Fruit fly (Drosophila melanogaster) Kc167 (cell line): Measurements from ENCODE around the gene CG43339.

Experiments
- Myc ChIP-seq: fragments of >200 bp; optimal IDR thresholded peaks from 2 replicates; lab custom pipeline; 2017; ENCODE audit warnings: missing external identifiers
- Sin3A ChIP-seq: fragments of >200 bp; optimal IDR thresholded peaks from 2 replicates; lab custom pipeline; 2018; ENCODE audit warnings: missing external identifiers
- h ChIP-seq: fragments of >200 bp; optimal IDR thresholded peaks from 3 replicates; lab custom pipeline; 2018; ENCODE audit warnings: missing external identifiers
- insv ChIP-seq: fragments of >200 bp; optimal IDR thresholded peaks from 3 replicates; lab custom pipeline; 2018; ENCODE audit warnings: missing external identifiers
- psq ChIP-seq: fragments of >200 bp; optimal IDR thresholded peaks from 2 replicates; lab custom pipeline; 2017; ENCODE audit warnings: missing external identifiers
- ttk ChIP-seq: sonication (Bioruptor generic); optimal IDR thresholded peaks from 2 replicates; lab custom pipeline; 2017; ENCODE audit warnings: missing external identifiers

CG43339 gene

DNA sequence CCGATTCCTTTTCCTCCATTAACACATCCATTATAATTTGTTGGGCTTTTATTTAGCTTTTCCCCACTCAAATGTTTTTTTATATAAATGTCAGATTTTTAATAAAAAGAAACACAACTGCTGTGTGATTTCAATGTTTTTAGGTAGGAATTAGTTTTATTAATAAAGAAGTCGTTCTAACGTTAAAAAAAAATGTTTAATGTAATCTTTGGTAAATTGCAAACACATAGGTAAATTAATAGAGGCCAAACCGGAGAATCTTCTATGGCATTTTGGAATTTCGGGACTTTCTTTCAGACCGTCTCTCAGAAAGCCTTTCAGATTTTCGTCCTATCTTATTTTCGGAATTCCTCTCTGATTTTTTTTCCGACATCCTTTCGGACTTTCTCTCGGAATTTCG, at the start of gene CG43339:
CG43339 (minus strand) TSS at position 101 of the 400 bp plus-strand sequence.
- TF ChIP-seq insv (no peak), ttk (lab: Kevin White, UChicago) (no peak), h (no peak), psq (lab: Kevin White, UChicago) (no peak), Sin3A (lab: Kevin White, UChicago) (no peak), Myc (lab: Kevin White, UChicago) (no peak)

DNA sequence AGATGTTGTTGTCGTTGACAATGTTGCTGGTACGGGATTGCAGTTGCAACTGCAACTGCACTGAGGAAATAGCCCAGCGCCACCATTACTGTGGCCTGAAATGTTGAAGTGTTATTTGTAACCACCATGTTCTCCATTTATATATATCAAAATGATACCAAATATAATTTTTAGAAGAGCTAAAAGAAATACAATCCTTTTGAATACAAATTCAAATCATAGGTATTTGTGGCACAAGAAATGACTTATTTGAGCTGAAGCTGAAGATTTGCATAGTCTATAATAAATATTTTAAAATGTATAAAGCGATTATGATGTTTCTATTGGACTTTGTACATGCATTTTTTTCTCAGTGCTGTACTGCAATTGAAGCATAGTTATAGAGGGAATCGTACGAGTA, 46.5 kb upstream of the CG43339 start:
- TF ChIP-seq psq (lab: Kevin White, UChicago), result no peak
- TF ChIP-seq Sin3A (lab: Kevin White, UChicago), result no peak
- TF ChIP-seq Myc (lab: Kevin White, UChicago), result no peak
- TF ChIP-seq insv, result no peak
- no peak for TF ChIP-seq ttk (lab: Kevin White, UChicago)
- no peak for TF ChIP-seq h

DNA sequence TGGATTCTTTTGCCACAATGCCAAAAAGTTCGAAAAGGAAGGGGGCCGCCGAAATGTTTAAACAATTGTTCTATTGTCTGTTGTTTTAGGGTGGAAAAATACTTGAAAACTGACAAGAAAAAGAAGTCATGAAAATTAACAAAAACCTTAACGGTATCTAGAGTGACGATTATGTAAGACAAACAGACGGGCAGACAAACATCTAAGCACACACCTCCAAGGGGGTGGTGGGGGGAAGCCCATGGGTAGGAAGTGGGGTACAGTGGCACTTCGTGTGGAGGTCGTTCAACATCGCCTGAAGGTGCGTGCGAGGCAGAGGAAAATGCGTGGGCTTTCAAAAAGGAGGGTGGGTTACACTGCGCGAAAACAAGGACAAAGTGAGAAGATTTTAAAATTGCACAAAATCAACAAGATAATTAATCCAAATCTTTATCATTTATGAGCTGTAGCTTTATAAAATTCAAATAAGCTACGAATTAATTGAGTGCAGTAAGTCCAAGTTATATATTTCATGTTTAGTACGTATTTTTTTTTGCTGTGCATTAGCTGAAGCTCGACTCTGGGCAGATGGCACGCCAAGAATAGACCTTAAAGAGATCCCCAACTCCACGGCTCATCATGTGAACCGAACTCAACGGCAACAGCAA, 44.4 kb upstream of the CG43339 start:
- no peak for TF ChIP-seq psq (lab: Kevin White, UChicago)
- TF ChIP-seq Myc (lab: Kevin White, UChicago), result no peak

DNA sequence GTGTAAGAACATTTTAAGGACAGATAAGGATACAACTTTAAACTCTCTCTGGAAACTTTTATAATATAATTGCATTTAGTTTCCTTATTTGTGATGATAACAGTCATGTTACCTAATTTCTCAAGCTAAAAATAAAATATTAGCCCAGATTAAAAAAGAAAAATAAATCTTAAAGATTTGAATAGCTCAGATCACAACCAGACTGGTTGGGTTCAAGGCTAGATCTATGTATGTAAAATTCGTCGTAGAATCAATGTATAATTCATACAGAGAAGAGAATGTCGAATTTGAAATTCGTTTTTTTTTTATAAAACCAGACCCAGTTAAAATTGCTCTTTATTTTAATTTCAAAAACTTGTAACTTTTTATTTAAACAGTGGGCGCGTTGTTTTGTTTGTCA, 41.0 kb upstream of the CG43339 start:
- TF ChIP-seq psq (lab: Kevin White, UChicago), result no peak
- no peak for TF ChIP-seq h
- no peak for TF ChIP-seq Sin3A (lab: Kevin White, UChicago)
- no peak for TF ChIP-seq ttk (lab: Kevin White, UChicago)
- no peak for TF ChIP-seq Myc (lab: Kevin White, UChicago)
- no peak for TF ChIP-seq insv

DNA sequence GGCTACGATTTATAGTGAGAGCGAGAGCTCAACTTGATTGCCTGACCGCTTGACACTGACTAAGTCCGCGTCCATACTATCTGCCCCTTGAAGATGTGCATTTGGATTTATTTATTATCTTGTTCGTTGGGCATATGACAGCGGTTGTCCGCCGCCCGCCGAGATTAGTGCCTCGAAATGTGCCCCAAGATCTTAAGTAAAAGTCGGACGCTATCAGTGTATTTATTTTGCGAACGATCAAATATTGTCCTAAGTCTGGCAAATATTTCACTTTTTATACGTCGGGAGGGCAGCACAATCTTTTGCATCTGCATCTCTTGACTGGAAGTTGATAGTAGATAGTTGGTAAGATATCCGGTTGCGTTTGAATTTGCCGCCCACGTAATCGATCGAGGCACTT, 40.6 kb upstream of the CG43339 start, which contains the start of gene Irk3:
Irk3 (minus strand) TSS at position 63 of the 400 bp plus-strand sequence.
- TF ChIP-seq Sin3A (lab: Kevin White, UChicago), result no peak
- no peak for TF ChIP-seq h
- no peak for TF ChIP-seq insv
- TF ChIP-seq Myc (lab: Kevin White, UChicago), result no peak
- no peak for TF ChIP-seq psq (lab: Kevin White, UChicago)
- TF ChIP-seq ttk (lab: Kevin White, UChicago), result no peak

DNA sequence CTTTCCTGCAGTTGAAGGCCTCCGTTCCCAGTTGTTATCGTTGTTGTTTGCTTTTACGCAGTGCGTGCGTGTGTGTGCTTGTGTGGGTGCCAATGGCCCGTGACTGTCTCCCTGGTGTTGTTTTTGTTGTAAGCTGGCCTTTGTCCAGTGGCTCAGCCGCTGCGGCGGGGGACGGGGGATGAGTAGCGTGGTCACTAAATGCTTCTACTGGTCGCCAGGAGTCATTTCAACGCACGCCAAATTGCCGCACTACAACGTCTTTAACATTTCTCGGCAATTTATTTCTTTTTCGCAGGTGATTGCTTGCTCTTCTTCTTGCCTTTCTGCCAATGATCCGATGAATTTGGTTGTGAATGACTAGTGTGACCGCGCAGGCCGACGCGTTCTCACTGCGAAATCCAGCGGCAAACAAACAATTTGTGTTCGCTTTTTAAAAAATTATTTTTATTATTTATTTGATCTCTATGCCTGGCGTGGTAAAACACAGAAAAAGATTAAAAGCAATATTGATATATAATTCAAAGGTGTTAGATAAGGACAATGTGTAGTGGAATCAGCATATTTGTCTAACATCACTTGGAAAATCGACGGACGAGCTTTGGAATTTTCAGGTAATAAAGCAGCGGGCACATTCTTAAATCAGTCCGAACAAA, 35.3 kb upstream of the CG43339 start, which contains the start of the genes Faf2 and Grip71:
Faf2 (minus strand) TSS at position 450 of the 653 bp plus-strand sequence.
Grip71 (plus strand) TSS at position 608 of the 653 bp plus-strand sequence.
- TF ChIP-seq Myc (lab: Kevin White, UChicago) (no peak), Sin3A (lab: Kevin White, UChicago) (no peak), ttk (lab: Kevin White, UChicago) (no peak)

DNA sequence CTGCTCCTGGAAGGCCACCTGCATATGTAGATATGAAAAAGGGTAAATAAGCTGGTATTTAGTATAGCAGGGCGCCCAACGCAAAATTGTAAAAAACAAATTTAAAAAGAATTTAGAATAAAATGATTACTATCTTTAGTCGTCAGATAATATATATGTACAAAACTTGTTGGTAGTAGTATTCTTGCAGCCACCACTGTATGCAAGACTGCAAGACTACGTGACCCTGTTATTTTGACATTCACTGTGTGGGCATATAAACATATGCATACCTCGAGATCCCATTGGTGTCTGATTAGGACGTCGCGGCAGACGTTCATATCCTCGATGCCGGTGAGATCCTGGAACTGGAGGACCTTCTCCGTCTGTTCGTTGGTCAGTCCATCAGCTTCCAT, 34.8 kb upstream of the CG43339 start:
- TF ChIP-seq h (no peak), Sin3A (lab: Kevin White, UChicago) (no peak), ttk (lab: Kevin White, UChicago) (no peak), insv (no peak), psq (lab: Kevin White, UChicago) (no peak), Myc (lab: Kevin White, UChicago) (no peak)

DNA sequence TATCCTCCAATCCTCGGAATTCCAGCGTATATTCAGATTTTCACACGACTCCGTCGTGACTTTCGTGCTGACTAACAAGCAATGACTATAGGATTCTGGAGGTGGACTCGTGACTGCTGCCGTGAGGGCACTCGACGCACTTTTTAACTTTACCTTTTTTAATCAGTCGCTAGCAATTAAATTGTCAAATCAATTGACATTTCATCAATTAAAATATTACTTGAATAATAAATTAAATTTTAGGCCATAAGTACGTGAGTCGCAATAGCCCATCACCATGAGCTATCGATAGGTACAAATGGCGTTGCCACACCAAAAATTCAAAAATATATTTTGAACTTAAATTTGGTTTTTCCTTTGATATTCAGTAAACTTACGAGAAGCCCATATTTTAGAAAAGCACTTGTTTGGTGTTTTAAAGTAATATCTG, 32.5 kb upstream of the CG43339 start, which contains the start of gene Jwa:
Jwa (minus strand) TSS at position 87 of the 430 bp plus-strand sequence.
- no peak for TF ChIP-seq Myc (lab: Kevin White, UChicago)
- TF ChIP-seq psq (lab: Kevin White, UChicago), result no peak
- no peak for TF ChIP-seq ttk (lab: Kevin White, UChicago)
- no peak for TF ChIP-seq insv
- no peak for TF ChIP-seq h
- TF ChIP-seq Sin3A (lab: Kevin White, UChicago), result no peak

DNA sequence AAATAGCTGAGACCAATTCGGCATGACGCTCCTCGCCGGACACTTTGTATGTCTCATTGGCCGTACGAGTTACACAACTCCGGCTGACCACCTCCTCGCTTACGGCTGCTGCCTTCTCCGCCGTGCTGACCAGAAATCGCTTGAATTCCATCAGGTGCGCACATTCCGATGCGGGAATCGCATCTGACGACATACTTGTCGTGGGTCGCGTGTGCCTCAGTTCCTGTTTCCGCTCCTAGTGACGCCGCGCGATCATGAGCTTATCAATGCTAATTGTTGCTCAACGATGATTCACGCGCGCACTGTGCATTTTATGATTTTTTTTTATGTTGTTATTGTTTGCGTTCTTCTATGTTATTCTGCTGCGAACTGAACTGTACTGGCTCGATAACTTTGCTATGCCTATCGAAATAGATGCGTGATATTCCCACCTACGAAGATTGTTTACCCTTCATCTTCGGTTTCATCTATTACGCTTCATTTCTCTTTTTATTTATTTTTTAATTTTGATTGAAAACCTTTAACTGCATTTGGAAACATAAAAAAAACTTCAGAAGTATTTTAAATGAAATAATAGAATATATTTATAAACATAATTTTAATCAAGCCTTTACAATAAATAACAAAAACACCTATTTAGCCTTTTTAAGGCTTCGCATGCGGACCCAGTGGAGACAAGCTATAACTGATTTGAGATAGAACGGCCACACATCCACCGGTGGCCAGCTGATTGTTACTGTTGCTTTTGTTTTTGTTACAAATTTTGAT, 29.8 kb upstream of the CG43339 start, which contains the start of the genes CG10376 and CG10343:
CG10376 (minus strand) TSS at position 385 of the 768 bp plus-strand sequence.
CG10343 (plus strand) TSS at position 753 of the 768 bp plus-strand sequence.
- TF ChIP-seq insv, result no peak
- no peak for TF ChIP-seq psq (lab: Kevin White, UChicago)
- no peak for TF ChIP-seq Sin3A (lab: Kevin White, UChicago)
- no peak for TF ChIP-seq h
- TF ChIP-seq ttk (lab: Kevin White, UChicago), result no peak
- TF ChIP-seq Myc (lab: Kevin White, UChicago), result no peak

DNA sequence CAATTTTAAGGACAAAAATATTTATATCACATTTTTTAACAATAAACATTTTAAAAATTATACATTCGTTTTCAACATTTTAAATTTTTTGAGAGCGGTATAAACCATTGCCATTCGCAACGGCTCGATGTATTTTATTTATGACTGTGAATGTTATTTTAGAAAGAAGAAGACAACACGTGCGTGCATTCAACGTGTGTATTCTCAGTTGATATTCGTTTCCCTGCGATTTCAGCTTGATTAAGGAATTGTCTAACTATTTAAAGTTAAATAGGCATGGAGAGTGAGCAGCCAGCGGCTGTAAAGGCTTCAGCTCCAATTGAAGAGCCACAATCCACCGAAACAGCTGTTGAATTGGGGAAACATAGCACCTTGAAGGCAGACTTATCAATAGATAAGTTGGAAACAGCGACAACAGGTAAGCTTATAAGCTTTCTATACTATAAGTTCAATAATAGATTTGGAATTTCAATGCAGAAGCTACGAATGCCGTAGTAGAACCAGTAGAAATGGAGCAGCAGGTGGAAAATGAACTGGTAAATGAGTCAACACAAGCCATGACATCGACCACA, 25.6 kb upstream of the CG43339 start, which contains the start of gene CG10341:
CG10341 (plus strand) TSS at position 156 of the 572 bp plus-strand sequence.
- TF ChIP-seq psq (lab: Kevin White, UChicago) (no peak), insv (no peak), Myc (lab: Kevin White, UChicago) (no peak), h (no peak), ttk (lab: Kevin White, UChicago) (no peak), Sin3A (lab: Kevin White, UChicago) (no peak)

DNA sequence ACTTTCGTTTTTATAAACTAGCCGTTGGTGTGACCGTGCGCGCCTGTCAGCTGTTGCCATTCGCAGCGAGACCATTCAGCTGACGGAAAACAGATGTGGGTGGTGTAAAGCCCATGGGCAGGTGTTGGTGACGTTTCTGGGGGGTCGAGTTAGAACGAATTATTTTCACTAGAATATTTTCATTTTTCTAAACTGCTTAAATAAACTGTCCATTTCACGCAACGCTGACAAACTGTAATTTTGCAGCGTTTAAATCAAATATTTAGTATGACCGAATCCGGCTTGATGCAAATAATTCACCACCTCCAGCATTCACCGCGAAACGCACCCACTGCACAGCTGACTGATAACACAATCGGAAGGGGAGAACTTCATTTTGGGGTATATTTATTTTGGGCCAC, 22.3 kb upstream of the CG43339 start, which contains the start of the genes CG10383 and CG10338:
CG10383 (minus strand) TSS at position 199 of the 401 bp plus-strand sequence.
CG10338 (plus strand) TSS at position 261 of the 401 bp plus-strand sequence.
- peak; percentile 81 for TF ChIP-seq Sin3A (lab: Kevin White, UChicago)
- no peak for TF ChIP-seq Myc (lab: Kevin White, UChicago)
